Worm (Caenorhabditis elegans): ENCODE data around the gene acdh-13.

The acdh-13 gene

DNA sequence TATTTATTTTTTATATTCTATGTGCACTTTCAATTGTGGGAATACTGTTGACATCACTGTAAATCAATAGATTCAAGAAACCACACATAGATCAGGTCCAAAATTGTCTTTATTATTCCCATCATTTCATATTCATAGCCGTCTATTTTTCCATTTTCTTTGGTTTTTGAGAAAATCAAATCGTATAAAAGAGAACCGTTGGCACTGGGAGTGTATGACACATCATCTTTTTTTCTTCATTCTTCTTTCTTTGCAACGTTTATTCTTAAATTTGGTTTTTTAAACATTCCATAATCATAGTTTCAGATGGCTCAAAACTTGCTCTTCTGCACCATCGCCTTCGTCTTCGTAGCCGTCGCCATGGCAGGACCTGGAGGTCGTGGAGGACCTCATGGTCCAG lies 8.7 kb downstream of the acdh-13 start, which contains the start of gene srlf-2 (continued):
- TF ChIP-seq Y53G8AR.9 (GFP tag; conservative IDR thresholded peaks at IDR 0.05) (no peak), B0035.1 (tag; optimal IDR thresholded peaks at IDR 0.05) (no peak)

DNA sequence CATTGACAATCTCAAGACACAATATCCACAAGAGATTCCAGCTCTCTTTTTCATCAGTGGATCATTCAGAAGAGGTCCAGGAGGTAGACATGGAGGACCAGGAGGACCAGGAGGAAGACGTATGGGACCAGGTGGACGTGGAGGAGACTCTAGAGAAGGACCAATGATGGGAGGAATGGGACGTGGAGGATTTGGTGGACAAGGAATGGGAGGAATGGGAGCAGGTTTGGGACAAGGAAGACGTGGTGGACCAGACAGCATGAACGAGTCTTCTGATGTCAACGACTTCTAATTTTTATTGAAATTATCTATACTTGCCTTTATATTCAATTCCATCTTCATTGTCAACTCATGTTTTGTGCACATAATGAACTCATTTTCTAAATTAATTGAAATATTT lies 10.6 kb downstream of the acdh-13 start:
- TF ChIP-seq zfh-2 (GFP tag; conservative IDR thresholded peaks at IDR 0.05) (0 out of 2 replicates have a peak, but pooled peaks have one; percentile 25), F23B12.7 (tag; optimal IDR thresholded peaks at IDR 0.05; ENCODE audit: insufficient read depth) (no peak), F49E8.2 (tag; optimal IDR thresholded peaks at IDR 0.05; ENCODE audit: insufficient read depth) (no peak), aptf-3 (GFP tag; IDR thresholded peaks at IDR 0.05) (no peak)

DNA sequence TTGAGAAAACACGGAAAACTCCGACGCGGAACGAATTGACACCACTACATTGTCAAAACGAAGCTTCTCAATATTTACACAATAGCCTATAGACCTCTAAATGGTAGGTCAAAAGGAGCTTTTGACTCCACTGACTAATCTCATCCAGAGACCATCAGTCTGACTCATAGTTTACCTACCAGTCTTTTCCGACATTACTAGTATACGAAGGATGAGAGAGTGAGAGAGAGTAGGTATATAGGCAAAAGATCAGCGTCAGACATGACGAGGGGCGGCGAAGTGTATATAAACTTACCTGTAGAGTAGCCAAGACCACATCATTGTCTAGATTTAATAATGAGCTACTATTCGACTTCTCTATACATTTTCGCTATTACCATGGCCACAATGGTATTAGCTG lies 11.4 kb downstream of the acdh-13 start, which contains the start of gene srlf-3:
Gene srlf-3 (plus strand): TSS at position 301 of the 400 bp plus-strand sequence.
- TF ChIP-seq let-526 (GFP tag; IDR thresholded peaks at IDR 0.05) (no peak), C06A6.2 (GFP tag; conservative IDR thresholded peaks at IDR 0.05) (no peak), ztf-25 (GFP tag; IDR thresholded peaks at IDR 0.05) (no peak), ceh-58 (GFP tag; IDR thresholded peaks at IDR 0.05) (no peak), ama-1 (optimal IDR thresholded peaks at IDR 0.05) (no peak), ama-1 (GFP tag; optimal IDR thresholded peaks at IDR 0.05) (no peak), chd-7 (tag; optimal IDR thresholded peaks at IDR 0.05) (no peak), K12H6.12 (tag; optimal IDR thresholded peaks at IDR 0.05) (no peak), madf-3 (GFP tag; IDR thresholded peaks at IDR 0.05) (no peak), bed-1 (GFP tag; IDR thresholded peaks at IDR 0.05) (no peak), ztf-26 (tag; optimal IDR thresholded peaks at IDR 0.05) (no peak), nfya-1 (tag; optimal IDR thresholded peaks at IDR 0.05; ENCODE audit: borderline replicate concordance, insufficient read depth) (no peak), F49E8.2 (tag; optimal IDR thresholded peaks at IDR 0.05; ENCODE audit: insufficient read depth) (no peak), attf-6 (GFP tag; IDR thresholded peaks at IDR 0.05) (no peak), efl-1 (GFP tag; optimal IDR thresholded peaks at IDR 0.05) (no peak), hrde-1 (tag; optimal IDR thresholded peaks at IDR 0.05; ENCODE audit: borderline replicate concordance) (no peak), Y95B8A.8 (GFP tag; IDR thresholded peaks at IDR 0.05) (no peak), nhr-90 (tag; optimal IDR thresholded peaks at IDR 0.05) (no peak), nfyb-1 (GFP tag; IDR thresholded peaks at IDR 0.05) (no peak), sdz-38 (tag; optimal IDR thresholded peaks at IDR 0.05) (no peak), aptf-3 (GFP tag; IDR thresholded peaks at IDR 0.05) (no peak)

DNA sequence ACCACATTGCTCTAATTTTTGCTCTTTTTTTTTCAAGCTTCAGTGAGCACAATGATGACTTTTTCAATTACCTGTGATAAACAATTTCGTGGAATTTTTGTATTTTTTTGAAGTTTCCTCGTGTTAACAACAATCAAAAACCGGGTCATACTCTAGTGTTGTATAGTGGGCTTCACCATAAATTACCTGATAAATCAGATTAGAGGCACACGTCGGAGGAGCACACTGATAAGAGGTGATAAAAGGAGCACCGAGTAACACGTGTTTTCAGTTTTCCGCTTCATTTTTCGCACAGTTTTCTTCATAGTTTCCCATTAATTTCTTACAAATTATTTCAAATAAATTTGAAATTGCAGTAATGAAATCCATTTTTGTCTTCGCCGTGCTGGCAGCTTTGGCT lies 17.3 kb downstream of the acdh-13 start, which contains the start of gene spp-8:
Gene spp-8 (plus strand): TSS at position 357 of the 400 bp plus-strand sequence.
- TF ChIP-seq nhr-80 (tag; optimal IDR thresholded peaks at IDR 0.05), result peak; percentile 94
- TF ChIP-seq ceh-40 (GFP tag; IDR thresholded peaks at IDR 0.05), result no peak
- peak; percentile 1 for TF ChIP-seq tbp1 (GFP tag; optimal IDR thresholded peaks at IDR 0.05)
- peak; percentile 87 for TF ChIP-seq ets-4 (GFP tag; optimal IDR thresholded peaks at IDR 0.05)
- peak; percentile 38 for TF ChIP-seq atf-7 (tag; optimal IDR thresholded peaks at IDR 0.05)
- no peak for TF ChIP-seq ceh-27 (GFP tag; optimal IDR thresholded peaks at IDR 0.05)
- TF ChIP-seq ztf-28 (GFP tag; IDR thresholded peaks at IDR 0.05), result no peak
- TF ChIP-seq dox-1 (GFP tag; IDR thresholded peaks at IDR 0.05), result 0 out of 2 replicates have a peak, but pooled peaks have one; percentile 22
- peak; percentile 39; the same call in 1 of the 2 replicates for TF ChIP-seq egl-44 (GFP tag; IDR thresholded peaks at IDR 0.05)
- TF ChIP-seq nhr-90 (tag; optimal IDR thresholded peaks at IDR 0.05), result peak; percentile 41

Measured in whole organism, young adult.